Worm (Caenorhabditis elegans) whole organism, late embryonic: ENCODE data around the gene srj-5.

Source experiments
- K02D7.2 ChIP-seq: sonication (generic microtip); optimal IDR thresholded peaks from 2 replicates; lab custom pipeline; 2017; ENCODE audit warnings: mild to moderate bottlenecking, missing genetic modification characterization, missing compliant biosample characterization
- T23F11.4 ChIP-seq: fragments of 200-800 bp; sonication (Bioruptor generic); optimal IDR thresholded peaks from 2 replicates; lab custom pipeline; 2018; ENCODE audit warnings: mild to moderate bottlenecking, missing genetic modification characterization, missing compliant biosample characterization
- ama-1 ChIP-seq: fragments of 150-350 bp; optimal IDR thresholded peaks from 2 replicates; lab custom pipeline; 2014
- dmd-4 ChIP-seq: sonication (generic microtip); optimal IDR thresholded peaks from 2 replicates; lab custom pipeline; 2016; ENCODE audit warnings: borderline replicate concordance, missing genetic modification characterization, missing compliant biosample characterization
- ets-4 ChIP-seq: sonication (generic microtip); optimal IDR thresholded peaks from 2 replicates; lab custom pipeline; 2016; ENCODE audit warnings: missing genetic modification characterization, missing compliant biosample characterization
- fax-1 ChIP-seq: sonication (generic microtip); optimal IDR thresholded peaks from 2 replicates; lab custom pipeline; 2016; ENCODE audit warnings: missing genotype, missing genetic modification characterization, missing compliant biosample characterization
- fkh-10 ChIP-seq: fragments of 150-350 bp; optimal IDR thresholded peaks from 2 replicates; lab custom pipeline; 2014; ENCODE audit warnings: missing biosample characterization, missing genetic modification reagents, missing genetic modification characterization
- mec-3 ChIP-seq: sonication (generic microtip); optimal IDR thresholded peaks from 2 replicates; lab custom pipeline; 2016; ENCODE audit warnings: borderline replicate concordance, missing genetic modification characterization, missing compliant biosample characterization
- nhr-11 ChIP-seq: fragments of 150-350 bp; optimal IDR thresholded peaks from 2 replicates; lab custom pipeline; 2014; ENCODE audit warnings: missing biosample characterization, missing genetic modification characterization
- pha-4 ChIP-seq: fragments of 150-350 bp; optimal IDR thresholded peaks from 2 replicates; lab custom pipeline; 2018; ENCODE audit warnings: missing biosample characterization, missing genetic modification reagents, missing genetic modification characterization
- pqm-1 ChIP-seq: sonication (generic microtip); optimal IDR thresholded peaks from 2 replicates; lab custom pipeline; 2016; ENCODE audit warnings: missing genetic modification characterization, missing compliant biosample characterization
- ref-2 ChIP-seq: sonication (generic microtip); optimal IDR thresholded peaks from 2 replicates; lab custom pipeline; 2016; ENCODE audit warnings: missing genetic modification characterization, missing compliant biosample characterization
- sox-2 ChIP-seq: fragments of 200-800 bp; sonication (Bioruptor generic); IDR thresholded peaks from 2 replicates; pipeline ENCODE4 v1.3.6; 2022; ENCODE audit warnings: missing genetic modification reagents, missing genetic modification characterization, missing compliant biosample characterization

DNA sequence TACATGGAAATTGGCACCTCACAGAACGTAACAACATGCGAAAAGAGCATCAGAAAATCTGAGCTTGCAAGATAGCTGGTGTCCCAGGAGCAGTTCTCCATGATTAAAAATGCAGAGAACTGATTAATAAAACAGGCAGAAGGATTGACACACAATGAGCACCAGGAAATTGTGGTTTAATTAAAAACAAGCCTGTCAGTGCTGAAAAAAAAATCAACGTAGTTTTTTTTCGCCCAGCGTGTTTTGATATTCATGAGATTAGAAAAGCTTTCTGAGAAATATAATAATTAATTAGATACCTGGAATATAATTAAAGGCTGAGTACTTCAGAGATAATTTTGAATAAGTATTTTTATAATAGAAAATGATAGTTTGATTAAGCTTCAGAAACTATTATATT is 4.8 kb upstream of the srj-5 start, which contains the start of gene srh-246:
- TF ChIP-seq T23F11.4 (GFP tag; lab: Kevin White, UChicago) = no peak
- no peak for TF ChIP-seq ama-1 (lab: Kevin White, UChicago)
- TF ChIP-seq dmd-4 (tag; lab: Kevin White, UChicago) = no peak
- TF ChIP-seq nhr-11 = no peak
- no peak for TF ChIP-seq fkh-10
- TF ChIP-seq ets-4 (tag; lab: Kevin White, UChicago) = no peak
- no peak for TF ChIP-seq ref-2 (tag; lab: Kevin White, UChicago)
- no peak for TF ChIP-seq pqm-1 (tag; lab: Kevin White, UChicago)
- no peak for TF ChIP-seq K02D7.2 (tag; lab: Kevin White, UChicago)
- TF ChIP-seq mec-3 (tag; lab: Kevin White, UChicago) = no peak
- TF ChIP-seq sox-2 = no peak
- TF ChIP-seq fax-1 (tag; lab: Kevin White, UChicago) = no peak
- no peak for TF ChIP-seq pha-4 (tag; lab: Kevin White, UChicago)
